Worm (Caenorhabditis elegans) whole organism, late embryonic: ENCODE data around the gene F41C3.7.

Source experiments
- C08G9.2 ChIP-seq: sonication (generic microtip); optimal IDR thresholded peaks from 2 replicates; lab custom pipeline; 2016; ENCODE audit warnings: mild to moderate bottlenecking, missing genetic modification characterization, moderate library complexity, missing compliant biosample characterization
- C38D4.7 ChIP-seq: fragments of 200-800 bp; sonication (Bioruptor generic); optimal IDR thresholded peaks from 2 replicates; lab custom pipeline; 2018; ENCODE audit warnings: mild to moderate bottlenecking, missing genetic modification characterization, moderate library complexity, missing compliant biosample characterization
- F13H6.1 ChIP-seq: sonication (generic microtip); optimal IDR thresholded peaks from 2 replicates; lab custom pipeline; 2016; ENCODE audit warnings: missing genetic modification characterization, missing compliant biosample characterization
- Y22D7AL.16 ChIP-seq: sonication (generic microtip); optimal IDR thresholded peaks from 2 replicates; lab custom pipeline; 2016; ENCODE audit warnings: missing genetic modification characterization, missing compliant biosample characterization
- ama-1 ChIP-seq: fragments of 150-350 bp; optimal IDR thresholded peaks from 2 replicates; lab custom pipeline; 2014
- ceh-14 ChIP-seq: sonication (generic microtip); optimal IDR thresholded peaks from 2 replicates; lab custom pipeline; 2016; ENCODE audit warnings: missing genotype, missing genetic modification characterization, missing compliant biosample characterization
- ceh-18 ChIP-seq: sonication (generic microtip); optimal IDR thresholded peaks from 2 replicates; lab custom pipeline; 2016; ENCODE audit warnings: missing genetic modification characterization, missing compliant biosample characterization
- ceh-2 ChIP-seq: sonication (generic microtip); optimal IDR thresholded peaks from 2 replicates; lab custom pipeline; 2016; ENCODE audit warnings: missing genotype, missing genetic modification characterization, missing compliant biosample characterization
- ceh-48 ChIP-seq: sonication (generic microtip); optimal IDR thresholded peaks from 2 replicates; lab custom pipeline; 2016; ENCODE audit warnings: missing genetic modification characterization, inconsistent platforms, missing compliant biosample characterization
- ceh-9 ChIP-seq: sonication (generic microtip); optimal IDR thresholded peaks from 2 replicates; lab custom pipeline; 2016; ENCODE audit warnings: mild to moderate bottlenecking, missing genetic modification characterization, inconsistent platforms, missing compliant biosample characterization
- che-1 ChIP-seq: sonication (generic microtip); optimal IDR thresholded peaks from 2 replicates; lab custom pipeline; 2016; ENCODE audit warnings: mild to moderate bottlenecking, missing genetic modification characterization, missing compliant biosample characterization
- elt-2 ChIP-seq: sonication (generic microtip); optimal IDR thresholded peaks from 2 replicates; lab custom pipeline; 2016; ENCODE audit warnings: missing genetic modification reagents, missing genetic modification characterization, missing compliant biosample characterization
- ets-4 ChIP-seq: sonication (generic microtip); optimal IDR thresholded peaks from 2 replicates; lab custom pipeline; 2016; ENCODE audit warnings: missing genetic modification characterization, missing compliant biosample characterization
- fax-1 ChIP-seq: sonication (generic microtip); optimal IDR thresholded peaks from 2 replicates; lab custom pipeline; 2016; ENCODE audit warnings: missing genotype, missing genetic modification characterization, missing compliant biosample characterization
- gmeb-2 ChIP-seq: sonication (generic microtip); optimal IDR thresholded peaks from 2 replicates; lab custom pipeline; 2016; ENCODE audit warnings: missing genetic modification characterization, inconsistent platforms, missing compliant biosample characterization
- hlh-13 ChIP-seq: fragments of 200-800 bp; sonication (Bioruptor generic); optimal IDR thresholded peaks from 2 replicates; lab custom pipeline; 2018; ENCODE audit warnings: mild to moderate bottlenecking, missing genetic modification characterization, missing compliant biosample characterization
- hlh-15 ChIP-seq: sonication (generic microtip); optimal IDR thresholded peaks from 2 replicates; lab custom pipeline; 2016; ENCODE audit warnings: missing genetic modification characterization, missing compliant biosample characterization
- hlh-6 ChIP-seq: sonication (generic microtip); optimal IDR thresholded peaks from 2 replicates; lab custom pipeline; 2016; ENCODE audit warnings: missing genotype, missing genetic modification characterization, missing compliant biosample characterization
- lin-11 ChIP-seq: fragments of 200-800 bp; sonication (Bioruptor generic); optimal IDR thresholded peaks from 2 replicates; lab custom pipeline; 2018; ENCODE audit warnings: mild to moderate bottlenecking, missing genetic modification characterization, missing compliant biosample characterization
- madf-2 ChIP-seq: sonication (generic microtip); optimal IDR thresholded peaks from 2 replicates; lab custom pipeline; 2017; ENCODE audit warnings: missing genetic modification characterization, missing compliant biosample characterization
- mec-3 ChIP-seq: sonication (generic microtip); optimal IDR thresholded peaks from 2 replicates; lab custom pipeline; 2016; ENCODE audit warnings: borderline replicate concordance, missing genetic modification characterization, missing compliant biosample characterization
- nfya-1 ChIP-seq: sonication (generic microtip); optimal IDR thresholded peaks from 2 replicates; lab custom pipeline; 2017; ENCODE audit warnings: missing genetic modification characterization, mild to moderate bottlenecking, missing compliant biosample characterization, antibody characterized with exemption, moderate library complexity
- nhr-11 ChIP-seq: fragments of 150-350 bp; optimal IDR thresholded peaks from 2 replicates; lab custom pipeline; 2014; ENCODE audit warnings: missing biosample characterization, missing genetic modification characterization
- pag-3 ChIP-seq: sonication (generic microtip); optimal IDR thresholded peaks from 2 replicates; lab custom pipeline; 2016; ENCODE audit warnings: missing compliant biosample characterization, missing genetic modification characterization, borderline replicate concordance
- pat-9 ChIP-seq: fragments of 200-800 bp; sonication (Bioruptor generic); optimal IDR thresholded peaks from 2 replicates; lab custom pipeline; 2018; ENCODE audit warnings: mild to moderate bottlenecking, missing genetic modification characterization, moderate library complexity, missing compliant biosample characterization
- pax-1 ChIP-seq: fragments of 150-350 bp; optimal IDR thresholded peaks from 2 replicates; lab custom pipeline; 2014; ENCODE audit warnings: missing biosample characterization, missing genetic modification characterization
- pha-2 ChIP-seq: sonication (generic microtip); optimal IDR thresholded peaks from 2 replicates; lab custom pipeline; 2017; ENCODE audit warnings: mild to moderate bottlenecking, missing genetic modification characterization, missing compliant biosample characterization
- pha-4 ChIP-seq: fragments of 150-350 bp; optimal IDR thresholded peaks from 2 replicates; lab custom pipeline; 2018; ENCODE audit warnings: missing biosample characterization, missing genetic modification reagents, missing genetic modification characterization
- pqm-1 ChIP-seq: sonication (generic microtip); optimal IDR thresholded peaks from 2 replicates; lab custom pipeline; 2016; ENCODE audit warnings: missing genetic modification characterization, missing compliant biosample characterization
- pros-1 ChIP-seq: fragments of 150-350 bp; optimal IDR thresholded peaks from 2 replicates; lab custom pipeline; 2014; ENCODE audit warnings: missing biosample characterization, missing genetic modification reagents, missing genetic modification characterization
- sdc-2 ChIP-seq: sonication (generic microtip); optimal IDR thresholded peaks from 2 replicates; lab custom pipeline; 2016; ENCODE audit warnings: missing genotype, missing genetic modification characterization, missing compliant biosample characterization
- syd-9 ChIP-seq: sonication (generic microtip); optimal IDR thresholded peaks from 2 replicates; lab custom pipeline; 2016; ENCODE audit warnings: mild to moderate bottlenecking, missing genetic modification characterization, moderate library complexity, missing compliant biosample characterization
- tbx-7 ChIP-seq: sonication (generic microtip); optimal IDR thresholded peaks from 2 replicates; lab custom pipeline; 2016; ENCODE audit warnings: missing genotype, missing genetic modification characterization, missing compliant biosample characterization
- unc-42 ChIP-seq: sonication (generic microtip); optimal IDR thresholded peaks from 2 replicates; lab custom pipeline; 2016; ENCODE audit warnings: missing genotype, missing genetic modification characterization, missing compliant biosample characterization
- zip-5 ChIP-seq: sonication (generic microtip); optimal IDR thresholded peaks from 2 replicates; lab custom pipeline; 2016; ENCODE audit warnings: missing genetic modification characterization, missing compliant biosample characterization
- ztf-16 ChIP-seq: sonication (generic microtip); optimal IDR thresholded peaks from 2 replicates; lab custom pipeline; 2017; ENCODE audit warnings: missing genetic modification characterization, missing compliant biosample characterization

Gene F41C3.7

ce11 chrII:4762574-4763285, 32.9 kb downstream of the F41C3.7 start, which contains the start of gene F26G1.2:
TSS of gene F26G1.2 (plus strand) at chrII:4763081.
- no peak for TF ChIP-seq pag-3 (tag; lab: Kevin White, UChicago)
- TF ChIP-seq pros-1 (tag; lab: Kevin White, UChicago), result no peak
- TF ChIP-seq ets-4 (tag; lab: Kevin White, UChicago), result no peak
- TF ChIP-seq ztf-16, result no peak
- TF ChIP-seq ceh-2 (tag; lab: Kevin White, UChicago), result no peak
- TF ChIP-seq C08G9.2 (tag; lab: Kevin White, UChicago), result no peak
- no peak for TF ChIP-seq pha-2 (tag; lab: Kevin White, UChicago)
- TF ChIP-seq ceh-18 (tag; lab: Kevin White, UChicago), result no peak
- no peak for TF ChIP-seq ceh-48 (tag; lab: Kevin White, UChicago)
- TF ChIP-seq tbx-7 (tag; lab: Kevin White, UChicago), result no peak
- TF ChIP-seq pat-9 (tag; lab: Kevin White, UChicago), result no peak
- TF ChIP-seq hlh-13, result no peak

- TF ChIP-seq unc-42 (tag; lab: Kevin White, UChicago), result no peak
- TF ChIP-seq che-1, result no peak
- no peak for TF ChIP-seq madf-2 (tag; lab: Kevin White, UChicago)
- no peak for TF ChIP-seq ceh-14 (tag; lab: Kevin White, UChicago)
- TF ChIP-seq pax-1 (tag; lab: Kevin White, UChicago), result no peak
- TF ChIP-seq hlh-6 (tag; lab: Kevin White, UChicago), result no peak
- TF ChIP-seq fax-1 (tag; lab: Kevin White, UChicago), result no peak
- no peak for TF ChIP-seq hlh-13
- TF ChIP-seq mec-3 (tag; lab: Kevin White, UChicago), result no peak
- no peak for TF ChIP-seq Y22D7AL.16 (tag; lab: Kevin White, UChicago)
- TF ChIP-seq elt-2, result no peak
- TF ChIP-seq hlh-15, result no peak
These were observed 36.5 kb downstream of the F41C3.7 start, which contains the start of gene ttm-2 for ce11 chrII:4766284-4766683. TSS of gene ttm-2 (minus strand) at chrII:4766384.

ce11 chrII:4767612-4768011, 37.8 kb downstream of the F41C3.7 start:
- TF ChIP-seq pqm-1 (tag; lab: Kevin White, UChicago) (no peak), F13H6.1 (tag; lab: Kevin White, UChicago) (no peak), ama-1 (lab: Kevin White, UChicago) (no peak), mec-3 (tag; lab: Kevin White, UChicago) (no peak), zip-5 (no peak), gmeb-2 (tag; lab: Kevin White, UChicago) (no peak), sdc-2 (tag; lab: Kevin White, UChicago) (no peak), nhr-11 (tag; lab: Kevin White, UChicago) (no peak), C38D4.7 (no peak), hlh-13 (no peak), pag-3 (tag; lab: Kevin White, UChicago) (no peak), pha-4 (tag; lab: Kevin White, UChicago) (no peak), ceh-9 (tag; lab: Kevin White, UChicago) (no peak), nfya-1 (tag; lab: Kevin White, UChicago) (no peak)

DNA sequence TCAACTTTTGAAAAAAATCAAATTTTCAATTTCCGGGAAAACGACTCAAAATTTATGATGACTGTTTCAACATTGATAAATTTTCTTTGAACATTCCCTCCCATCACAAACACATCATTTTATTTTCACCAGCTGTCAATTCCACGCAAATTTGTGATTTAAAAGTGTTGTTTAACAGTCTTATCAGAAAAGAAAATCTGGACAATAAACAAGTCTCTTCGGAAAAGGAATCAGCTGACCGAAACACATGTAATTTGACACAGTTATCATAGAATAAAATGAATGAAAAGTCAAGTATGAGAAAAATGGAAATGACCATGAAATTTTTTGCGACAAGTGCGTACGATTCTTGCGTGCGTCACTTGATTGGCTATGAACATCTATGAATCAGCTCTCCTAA, 39.3 kb downstream of the F41C3.7 start:
- TF ChIP-seq syd-9 (tag; lab: Kevin White, UChicago), result no peak
- TF ChIP-seq lin-11 (tag; lab: Kevin White, UChicago), result no peak
- TF ChIP-seq C38D4.7, result no peak
- TF ChIP-seq sdc-2 (tag; lab: Kevin White, UChicago), result no peak
- no peak for TF ChIP-seq pha-4 (tag; lab: Kevin White, UChicago)
- no peak for TF ChIP-seq ztf-16
